Fruit fly (Drosophila melanogaster): ENCODE results near the gene Peritrophin-15b.
A peak's percentile ranks its signal among the peaks of the same experiment; 100 is the strongest.

Peritrophin-15b gene

DNA sequence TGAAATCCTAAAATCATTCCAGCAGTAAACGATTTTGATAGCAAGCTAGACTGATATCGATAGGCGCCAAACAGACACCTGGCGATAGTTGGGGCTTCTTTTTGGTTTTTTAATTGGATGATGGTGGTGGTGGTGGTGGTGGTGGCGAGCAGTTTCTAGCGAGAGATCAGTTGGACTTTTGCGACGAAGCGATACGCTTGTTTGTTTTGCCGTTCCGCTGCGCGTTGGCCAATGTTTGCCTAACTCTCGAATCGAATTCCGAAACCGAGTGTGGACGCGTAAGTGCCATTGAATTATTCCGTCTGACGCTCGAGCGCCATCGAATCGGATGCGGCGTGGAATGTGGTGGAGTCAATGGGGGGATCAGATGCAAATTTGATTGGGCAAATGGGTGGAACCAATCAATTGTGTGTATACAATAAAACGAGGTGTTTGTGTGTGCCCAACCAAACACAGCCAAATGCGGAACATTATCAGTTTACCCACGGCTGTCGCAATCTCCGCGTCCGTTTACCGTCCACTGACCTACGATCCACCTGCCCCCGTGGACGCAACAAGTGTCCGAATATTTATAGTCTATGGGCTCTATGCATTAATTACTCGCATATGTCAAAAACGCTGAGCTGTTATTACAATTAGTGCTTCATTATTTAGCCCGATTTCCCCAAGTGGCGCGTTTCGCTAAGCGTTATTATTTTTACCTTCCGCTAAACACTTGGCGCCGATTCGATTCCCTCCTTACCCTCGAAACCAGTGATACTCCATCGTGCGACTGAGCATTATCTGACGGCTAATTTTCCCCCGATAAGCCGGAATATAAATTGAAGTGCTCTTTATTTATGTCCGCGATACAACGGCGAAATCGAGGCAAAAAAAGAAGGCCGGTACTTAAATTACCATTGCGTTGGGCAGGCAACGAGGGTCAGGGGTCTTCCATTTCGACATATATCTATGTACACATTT is 24.1 kb downstream of the Peritrophin-15b start, which contains the start of gene CG17292 (continued):
- no peak for TF ChIP-seq peb (GFP tag; IDR thresholded peaks at IDR 0.05)
- peak; percentile 39 for TF ChIP-seq CG18011 (GFP tag; optimal IDR thresholded peaks at IDR 0.05)
- TF ChIP-seq pfk (GFP tag; optimal IDR thresholded peaks at IDR 0.05), result peak; percentile 6
- TF ChIP-seq CG10431 (GFP tag; optimal IDR thresholded peaks at IDR 0.05), result no peak
- TF ChIP-seq btn (GFP tag; optimal IDR thresholded peaks at IDR 0.05), result no peak
- peak; percentile 16 for TF ChIP-seq CG11723 (GFP tag; optimal IDR thresholded peaks at IDR 0.05)
- TF ChIP-seq CG9932 (GFP tag; IDR thresholded peaks at IDR 0.05), result peak; percentile 73
- peak; percentile 56 for TF ChIP-seq MESR4 (GFP tag; optimal IDR thresholded peaks at IDR 0.05)
- peak; percentile 67 for TF ChIP-seq pzg (GFP tag; optimal IDR thresholded peaks at IDR 0.05)
- TF ChIP-seq eyg (GFP tag; optimal IDR thresholded peaks at IDR 0.05), result peak; percentile 15
- TF ChIP-seq CG1792 (GFP tag; optimal IDR thresholded peaks at IDR 0.05), result peak; percentile 45
- TF ChIP-seq sqz (GFP tag; optimal IDR thresholded peaks at IDR 0.05), result no peak
- TF ChIP-seq CG4820 (GFP tag; optimal IDR thresholded peaks at IDR 0.05), result no peak
- TF ChIP-seq Aef1 (GFP tag; IDR thresholded peaks at IDR 0.05), result peak; percentile 20; the same call in 1 of the 3 replicates
- TF ChIP-seq jumu (GFP tag; optimal IDR thresholded peaks at IDR 0.05), result no peak
- TF ChIP-seq Doc3 (GFP tag; IDR thresholded peaks at IDR 0.05; ENCODE audit: partially characterized antibody), result peak; percentile 87
- no peak for TF ChIP-seq hkb (optimal IDR thresholded peaks at IDR 0.05)
- peak; percentile 85 for TF ChIP-seq hkb (GFP tag; IDR thresholded peaks at IDR 0.05)
- no peak for TF ChIP-seq CG7745 (tag; optimal IDR thresholded peaks at IDR 0.05)
- peak; percentile 89 for TF ChIP-seq unc-4 (GFP tag; IDR thresholded peaks at IDR 0.05; ENCODE audit: partially characterized antibody)
- TF ChIP-seq Chrac-16 (GFP tag; optimal IDR thresholded peaks at IDR 0.05), result no peak
- TF ChIP-seq mld (GFP tag; IDR thresholded peaks at IDR 0.05; ENCODE audit: partially characterized antibody), result peak; percentile 79; the same call in 2 of the 3 replicates
- TF ChIP-seq sc (optimal IDR thresholded peaks at IDR 0.05), result no peak
- no peak for TF ChIP-seq sc (GFP tag; optimal IDR thresholded peaks at IDR 0.05)
- no peak for TF ChIP-seq Abd-B (GFP tag; optimal IDR thresholded peaks at IDR 0.05)
- peak; percentile 64 for TF ChIP-seq wek (GFP tag; optimal IDR thresholded peaks at IDR 0.05)
- TF ChIP-seq emc (GFP tag; optimal IDR thresholded peaks at IDR 0.05), result no peak
- TF ChIP-seq amos (GFP tag; IDR thresholded peaks at IDR 0.05; ENCODE audit: partially characterized antibody), result peak; percentile 94
- TF ChIP-seq Oli (tag; optimal IDR thresholded peaks at IDR 0.05), result no peak
- TF ChIP-seq fru (optimal IDR thresholded peaks at IDR 0.05), result no peak
- no peak for TF ChIP-seq trem (tag; optimal IDR thresholded peaks at IDR 0.05)
- TF ChIP-seq CG8388 (GFP tag; optimal IDR thresholded peaks at IDR 0.05), result no peak
- TF ChIP-seq Oaz (GFP tag; IDR thresholded peaks at IDR 0.05), result peak; percentile 24; the same call in 1 of the 2 replicates
- TF ChIP-seq br (optimal IDR thresholded peaks at IDR 0.05), result no peak
- no peak for TF ChIP-seq chif (GFP tag; optimal IDR thresholded peaks at IDR 0.05)
- no peak for TF ChIP-seq CG12299 (tag; optimal IDR thresholded peaks at IDR 0.05)
- peak; percentile 37 for TF ChIP-seq CG4854 (GFP tag; optimal IDR thresholded peaks at IDR 0.05)
- TF ChIP-seq CG5953 (GFP tag; IDR thresholded peaks at IDR 0.05), result peak; percentile 43; the same call in 1 of the 2 replicates
- TF ChIP-seq TFAM (GFP tag; optimal IDR thresholded peaks at IDR 0.05), result no peak
- peak; percentile 42 for TF ChIP-seq CG12391 (tag; optimal IDR thresholded peaks at IDR 0.05)
- TF ChIP-seq Rfx (GFP tag; IDR thresholded peaks at IDR 0.05), result peak; percentile 82
- no peak for TF ChIP-seq hth (optimal IDR thresholded peaks at IDR 0.05)
- no peak for TF ChIP-seq nerfin-1 (tag; optimal IDR thresholded peaks at IDR 0.05)
- TF ChIP-seq CG7556 (GFP tag; optimal IDR thresholded peaks at IDR 0.05), result no peak
- peak; percentile 26 for TF ChIP-seq repo (GFP tag; optimal IDR thresholded peaks at IDR 0.05)
- no peak for TF ChIP-seq CG8281 (tag; optimal IDR thresholded peaks at IDR 0.05)
- TF ChIP-seq mam (GFP tag; optimal IDR thresholded peaks at IDR 0.05), result peak; percentile 3
- TF ChIP-seq bcd (GFP tag; optimal IDR thresholded peaks at IDR 0.05), result peak; percentile 61
- TF ChIP-seq CG2889 (GFP tag; IDR thresholded peaks at IDR 0.05), result no peak
- peak; percentile 6 for TF ChIP-seq ERR (GFP tag; optimal IDR thresholded peaks at IDR 0.05)
